Worm (Caenorhabditis elegans): ENCODE results near the gene lyst-1.

lyst-1 gene

DNA sequence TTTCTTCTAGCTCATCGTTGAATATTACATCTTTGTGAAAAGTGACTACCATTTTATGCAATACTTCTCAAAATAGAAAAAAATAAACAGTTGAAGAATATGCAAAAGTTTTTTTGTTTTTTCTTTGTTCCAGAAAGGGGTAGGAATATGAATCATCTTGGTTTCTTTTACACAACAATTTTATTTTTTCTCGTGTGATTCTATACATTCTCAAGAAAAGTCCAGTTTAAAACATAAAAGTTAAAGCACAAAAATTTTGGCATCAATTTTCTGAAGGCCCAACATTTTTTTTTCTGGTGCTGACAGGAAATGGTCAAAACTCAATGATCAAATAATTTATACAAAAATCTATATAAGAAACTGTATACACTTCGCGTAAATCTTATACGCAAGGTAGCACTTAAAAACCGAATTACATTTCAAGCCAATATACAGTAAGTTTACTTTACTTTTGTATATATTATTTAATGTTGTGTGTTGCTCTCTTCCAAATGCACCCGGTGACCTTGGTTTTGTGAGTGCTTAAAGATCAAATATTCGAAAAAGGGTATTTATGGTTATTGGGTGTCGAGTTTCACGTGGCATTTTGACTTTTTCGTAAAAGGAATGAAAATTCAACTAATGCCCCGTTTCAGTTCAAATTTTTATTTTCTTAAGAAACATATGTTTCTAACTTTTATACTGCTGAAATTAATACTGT, 32.3 kb downstream of the lyst-1 start, which contains the start of the genes W03G11.2 and lgc-13:
TSS of gene W03G11.2 (minus strand) at position 101 of the 700 bp plus-strand sequence.
TSS of gene lgc-13 (plus strand) at position 650 of the 700 bp plus-strand sequence.
- TF ChIP-seq sea-1 (GFP tag; conservative IDR thresholded peaks at IDR 0.05): no peak
- TF ChIP-seq scrt-1 (GFP tag; IDR thresholded peaks at IDR 0.05): no peak
- no peak for TF ChIP-seq hmg-4 (GFP tag; optimal IDR thresholded peaks at IDR 0.05)
- TF ChIP-seq F13C5.2 (tag; optimal IDR thresholded peaks at IDR 0.05): no peak
- TF ChIP-seq hmbx-1 (tag; optimal IDR thresholded peaks at IDR 0.05): no peak
- no peak for TF ChIP-seq flt-1 (GFP tag; IDR thresholded peaks at IDR 0.05)
- no peak for TF ChIP-seq ceh-36 (tag; optimal IDR thresholded peaks at IDR 0.05)
- TF ChIP-seq aly-1 (tag; optimal IDR thresholded peaks at IDR 0.05): no peak
- TF ChIP-seq B0310.2 (tag; optimal IDR thresholded peaks at IDR 0.05): no peak

DNA sequence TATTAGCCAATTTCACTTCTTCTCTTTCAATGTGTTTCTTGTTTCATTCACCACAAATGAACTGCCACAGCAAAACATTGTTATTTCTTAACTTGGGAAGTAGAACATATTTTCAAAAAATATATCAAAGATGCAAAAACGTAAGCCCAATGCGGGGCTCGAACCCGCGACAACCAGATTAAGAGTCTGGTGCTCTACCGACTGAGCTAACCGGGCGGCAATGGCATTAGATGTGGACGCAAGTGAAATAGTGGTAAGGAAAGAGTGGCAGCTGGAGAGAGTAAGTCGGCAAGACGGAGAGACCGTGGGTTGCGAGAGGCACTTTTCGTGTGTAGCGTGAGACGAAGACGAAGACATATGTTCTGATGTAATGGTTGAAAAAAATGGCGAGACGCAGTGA, 34.9 kb downstream of the lyst-1 start:
- peak; percentile 99 for TF ChIP-seq flt-1 (GFP tag; IDR thresholded peaks at IDR 0.05)
- TF ChIP-seq F13C5.2 (tag; optimal IDR thresholded peaks at IDR 0.05): peak; percentile 99
- TF ChIP-seq ceh-36 (tag; optimal IDR thresholded peaks at IDR 0.05): peak; percentile 98
- TF ChIP-seq hmg-4 (GFP tag; optimal IDR thresholded peaks at IDR 0.05): no peak
- peak; percentile 99 for TF ChIP-seq tbx-37 (GFP tag; conservative IDR thresholded peaks at IDR 0.05)
- peak; percentile 99 for TF ChIP-seq scrt-1 (GFP tag; IDR thresholded peaks at IDR 0.05)
- no peak for TF ChIP-seq ama-1 (optimal IDR thresholded peaks at IDR 0.05)
- TF ChIP-seq aly-1 (tag; optimal IDR thresholded peaks at IDR 0.05): peak; percentile 97
- peak; percentile 88 for TF ChIP-seq hmbx-1 (tag; optimal IDR thresholded peaks at IDR 0.05)
- TF ChIP-seq tra-4 (tag; optimal IDR thresholded peaks at IDR 0.05): peak; percentile 86
- peak; percentile 99 for TF ChIP-seq pes-1 (GFP tag; IDR thresholded peaks at IDR 0.05)
- peak; percentile 99 for TF ChIP-seq tbx-11 (GFP tag; IDR thresholded peaks at IDR 0.05)
- peak; percentile 93 for TF ChIP-seq hnd-1 (tag; optimal IDR thresholded peaks at IDR 0.05)
- peak; percentile 94 for TF ChIP-seq ets-7 (tag; optimal IDR thresholded peaks at IDR 0.05)
- TF ChIP-seq ceh-13 (GFP tag; optimal IDR thresholded peaks at IDR 0.05): peak; percentile 97
- peak; percentile 97 for TF ChIP-seq sea-1 (GFP tag; conservative IDR thresholded peaks at IDR 0.05)
- peak; percentile 95 for TF ChIP-seq B0310.2 (tag; optimal IDR thresholded peaks at IDR 0.05)

DNA sequence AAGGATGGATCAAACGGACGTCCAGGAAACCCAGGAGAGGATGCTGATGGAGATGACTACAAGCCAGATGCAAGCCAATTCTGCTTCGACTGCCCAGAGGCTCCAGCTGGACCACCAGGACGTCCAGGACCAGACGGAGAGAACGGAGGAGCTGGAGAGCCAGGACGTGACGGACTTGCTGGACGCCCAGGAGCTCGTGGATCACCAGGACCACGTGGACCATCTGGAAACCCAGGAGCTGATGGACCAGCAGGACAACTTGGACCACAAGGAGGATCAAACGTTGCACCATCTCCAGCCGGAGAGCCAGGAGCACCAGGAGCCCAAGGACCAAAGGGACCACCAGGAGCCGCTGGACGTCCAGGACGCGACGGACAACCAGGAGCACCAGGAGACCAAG, 35.5 kb downstream of the lyst-1 start:
- TF ChIP-seq tra-4 (tag; optimal IDR thresholded peaks at IDR 0.05) (no peak), pes-1 (GFP tag; IDR thresholded peaks at IDR 0.05) (no peak), B0310.2 (tag; optimal IDR thresholded peaks at IDR 0.05) (no peak), aly-1 (tag; optimal IDR thresholded peaks at IDR 0.05) (no peak), hnd-1 (tag; optimal IDR thresholded peaks at IDR 0.05) (no peak), ama-1 (optimal IDR thresholded peaks at IDR 0.05) (no peak)

DNA sequence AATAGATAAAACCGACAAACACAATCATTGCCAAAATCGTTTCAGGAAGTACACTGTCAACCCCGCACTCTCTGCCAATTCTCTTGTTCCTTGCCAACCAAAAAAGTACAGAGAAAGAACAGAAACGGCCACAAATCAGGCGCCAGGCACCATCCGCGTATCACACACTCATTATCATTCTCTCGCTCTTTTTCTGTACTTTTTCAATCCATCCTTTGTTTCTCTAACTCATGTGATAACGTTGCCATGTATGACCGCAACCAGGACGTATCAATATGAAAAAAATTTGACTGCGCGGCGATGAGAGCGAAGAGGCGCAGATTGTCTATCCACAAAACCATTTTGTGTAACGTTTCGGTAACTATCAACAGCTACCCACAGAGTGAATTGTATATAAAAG, 36.3 kb downstream of the lyst-1 start, which contains the start of gene col-181:
TSS of gene col-181 (plus strand) at position 301 of the 400 bp plus-strand sequence.
- TF ChIP-seq tbx-37 (GFP tag; conservative IDR thresholded peaks at IDR 0.05) (no peak), ets-7 (tag; optimal IDR thresholded peaks at IDR 0.05) (no peak), B0310.2 (tag; optimal IDR thresholded peaks at IDR 0.05) (no peak)

DNA sequence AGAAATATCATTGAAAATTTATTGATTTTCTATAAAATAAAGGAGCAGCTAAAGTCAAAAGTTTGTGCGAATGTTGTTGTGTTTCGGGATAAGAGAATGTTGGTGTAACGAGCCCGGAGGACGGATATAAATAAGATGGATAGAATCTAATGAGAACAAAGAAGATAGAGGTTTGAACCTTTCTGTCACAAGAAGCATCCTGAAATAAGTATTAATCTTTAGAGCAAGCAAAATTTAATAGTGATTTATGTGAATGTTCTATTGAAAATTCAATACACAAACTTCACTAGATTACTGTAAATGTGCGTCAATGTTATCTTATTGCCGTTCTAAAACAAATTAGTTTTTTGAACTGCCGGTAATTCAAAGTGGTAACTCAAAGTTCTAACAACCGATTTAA, 37.2 kb downstream of the lyst-1 start, which contains the start of gene W03G11.3:
TSS of gene W03G11.3 (minus strand) at position 101 of the 400 bp plus-strand sequence.
- TF ChIP-seq sea-1 (GFP tag; conservative IDR thresholded peaks at IDR 0.05): no peak
- no peak for TF ChIP-seq flt-1 (GFP tag; IDR thresholded peaks at IDR 0.05)
- TF ChIP-seq tbx-11 (GFP tag; IDR thresholded peaks at IDR 0.05): no peak
- TF ChIP-seq ets-7 (tag; optimal IDR thresholded peaks at IDR 0.05): no peak
- no peak for TF ChIP-seq hmg-4 (GFP tag; optimal IDR thresholded peaks at IDR 0.05)
- TF ChIP-seq ama-1 (optimal IDR thresholded peaks at IDR 0.05): no peak

DNA sequence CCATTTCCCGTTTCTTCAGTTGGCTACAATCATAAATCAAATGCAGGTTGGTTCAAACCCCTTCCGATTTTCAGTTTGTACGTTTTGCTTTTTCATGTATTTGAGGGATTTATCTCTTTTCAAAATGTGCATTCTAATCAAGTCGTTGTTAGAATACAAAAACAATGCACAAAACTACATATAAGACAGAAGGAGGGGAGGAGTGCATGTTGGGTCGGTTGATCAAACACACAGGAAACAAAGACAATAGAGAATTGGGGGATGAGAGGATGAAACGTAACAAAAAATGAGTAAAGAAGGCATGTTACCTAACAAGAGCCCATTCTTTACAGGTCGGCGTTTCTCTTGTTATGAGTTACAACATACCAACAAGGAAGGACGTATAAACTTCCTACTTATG, 43.0 kb downstream of the lyst-1 start:
- TF ChIP-seq aly-1 (tag; optimal IDR thresholded peaks at IDR 0.05) (no peak), hmg-4 (GFP tag; optimal IDR thresholded peaks at IDR 0.05) (no peak), ceh-13 (GFP tag; optimal IDR thresholded peaks at IDR 0.05) (no peak), B0310.2 (tag; optimal IDR thresholded peaks at IDR 0.05) (no peak), scrt-1 (GFP tag; IDR thresholded peaks at IDR 0.05) (no peak), ama-1 (optimal IDR thresholded peaks at IDR 0.05) (no peak), flt-1 (GFP tag; IDR thresholded peaks at IDR 0.05) (no peak)

DNA sequence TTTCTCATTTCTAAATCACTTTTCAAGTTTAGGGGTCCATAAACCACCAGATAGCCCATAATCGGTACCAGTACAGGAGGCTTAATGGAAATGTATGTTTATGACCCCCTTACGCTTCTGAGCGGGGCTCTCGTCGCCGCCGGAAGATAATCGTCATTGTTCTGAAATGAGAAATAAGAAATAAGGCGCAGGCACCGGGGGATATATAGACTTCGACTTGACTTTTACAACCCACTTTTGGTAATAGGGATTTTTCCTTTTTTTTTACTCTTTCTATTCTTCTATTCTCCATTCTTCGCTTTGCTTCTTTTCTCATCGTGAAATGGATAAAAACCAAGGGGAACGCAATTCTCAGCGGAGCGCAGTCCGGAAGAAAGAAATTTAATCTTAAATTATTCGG, 45.8 kb downstream of the lyst-1 start:
- TF ChIP-seq scrt-1 (GFP tag; IDR thresholded peaks at IDR 0.05) (no peak), hnd-1 (tag; optimal IDR thresholded peaks at IDR 0.05) (no peak), F13C5.2 (tag; optimal IDR thresholded peaks at IDR 0.05) (no peak)

DNA sequence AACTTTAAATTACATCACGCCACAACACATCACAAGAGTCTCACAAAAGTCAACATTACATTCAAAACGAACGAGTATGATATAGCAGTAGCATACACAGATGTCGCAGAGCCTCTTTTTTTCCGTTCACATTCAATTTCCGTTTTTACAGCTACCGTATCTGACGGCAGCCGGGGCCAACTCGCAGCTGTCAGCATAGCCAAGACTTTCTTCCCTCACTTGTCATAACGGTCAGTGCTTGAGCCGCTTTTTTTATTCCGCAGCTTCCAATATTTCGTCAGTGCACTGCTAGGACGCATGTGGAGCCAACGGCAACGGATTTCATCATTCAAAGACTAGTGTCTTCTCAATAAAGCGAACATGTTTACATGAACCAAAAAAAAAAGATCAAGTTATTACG, 47.0 kb downstream of the lyst-1 start:
- no peak for TF ChIP-seq aly-1 (tag; optimal IDR thresholded peaks at IDR 0.05)
- no peak for TF ChIP-seq sea-1 (GFP tag; conservative IDR thresholded peaks at IDR 0.05)
- TF ChIP-seq pes-1 (GFP tag; IDR thresholded peaks at IDR 0.05): no peak
- no peak for TF ChIP-seq hnd-1 (tag; optimal IDR thresholded peaks at IDR 0.05)
- no peak for TF ChIP-seq tra-4 (tag; optimal IDR thresholded peaks at IDR 0.05)
- TF ChIP-seq tbx-11 (GFP tag; IDR thresholded peaks at IDR 0.05): no peak
- TF ChIP-seq ceh-36 (tag; optimal IDR thresholded peaks at IDR 0.05): no peak
- TF ChIP-seq hmbx-1 (tag; optimal IDR thresholded peaks at IDR 0.05): no peak
- no peak for TF ChIP-seq ets-7 (tag; optimal IDR thresholded peaks at IDR 0.05)
- TF ChIP-seq ama-1 (optimal IDR thresholded peaks at IDR 0.05): no peak
- no peak for TF ChIP-seq hmg-4 (GFP tag; optimal IDR thresholded peaks at IDR 0.05)
- no peak for TF ChIP-seq F13C5.2 (tag; optimal IDR thresholded peaks at IDR 0.05)
- no peak for TF ChIP-seq B0310.2 (tag; optimal IDR thresholded peaks at IDR 0.05)
- no peak for TF ChIP-seq ceh-13 (GFP tag; optimal IDR thresholded peaks at IDR 0.05)
